Fruit fly (Drosophila melanogaster): ENCODE measurements around the gene kirre.

DNA sequence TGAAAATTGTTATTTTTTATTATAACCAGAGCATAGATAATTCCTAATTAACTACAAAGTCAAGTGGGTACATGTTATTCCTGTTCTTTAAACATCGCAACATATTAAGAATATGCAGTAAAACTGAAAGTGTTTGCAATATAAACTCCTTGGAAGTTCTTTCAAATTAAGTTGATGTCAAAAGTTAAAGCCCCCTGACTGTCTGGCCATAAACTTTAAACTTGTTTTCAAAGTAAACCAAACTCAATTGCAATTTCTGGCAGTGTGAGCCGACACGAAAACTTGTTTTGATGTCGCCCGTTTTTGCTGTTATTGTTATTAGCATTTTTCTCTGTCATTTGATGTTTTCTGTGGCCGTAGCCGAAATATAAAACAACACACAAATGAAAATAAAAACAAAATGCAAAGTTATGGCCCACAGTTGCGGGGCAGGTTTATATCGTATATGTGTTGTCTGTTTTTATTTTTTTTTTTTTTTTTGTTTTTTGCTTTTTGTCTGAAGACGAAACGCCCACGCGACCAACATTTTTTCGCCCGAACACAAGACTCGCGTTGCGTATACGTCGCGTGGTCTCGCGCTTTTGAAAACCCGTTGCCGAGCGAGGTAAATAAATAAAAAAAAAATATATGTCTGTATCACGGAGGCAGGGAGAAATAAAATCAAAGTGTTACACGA, 253.1 kb downstream of the kirre start:
- TF ChIP-seq insv (optimal IDR thresholded peaks at IDR 0.05) (no peak), Myc (optimal IDR thresholded peaks at IDR 0.05) (no peak), psq (optimal IDR thresholded peaks at IDR 0.05) (no peak), ttk (optimal IDR thresholded peaks at IDR 0.05) (no peak), Sin3A (optimal IDR thresholded peaks at IDR 0.05) (no peak)
